Fruit fly (Drosophila melanogaster) whole organism, embryonic: ENCODE data around the gene RpL23A.

Source experiments
- ATbp ChIP-seq: fragments of 200-800 bp; sonication (Bioruptor generic); optimal IDR thresholded peaks from 2 replicates; lab custom pipeline; 2017; ENCODE audit warnings: missing biosample characterization, mild to moderate bottlenecking, missing genetic modification characterization, missing genetic modification reagents
- Antp ChIP-seq: fragments of 200-800 bp; sonication (Bioruptor generic); optimal IDR thresholded peaks from 3 replicates; lab custom pipeline; 2016; ENCODE audit warnings: missing biosample characterization, missing genetic modification characterization
- C15 ChIP-seq: fragments of 200-800 bp; sonication (Bioruptor generic); IDR thresholded peaks from 3 replicates; pipeline ENCODE4 v1.3.6; 2022; ENCODE audit warnings: missing biosample characterization, missing genetic modification characterization
- CG10321 ChIP-seq: fragments of 200-800 bp; sonication (Bioruptor generic); IDR thresholded peaks from 2 replicates; pipeline ENCODE4 v1.3.6; 2022; ENCODE audit warnings: missing biosample characterization, missing genetic modification characterization
- CG11696 ChIP-seq: fragments of 200-800 bp; sonication (Bioruptor generic); IDR thresholded peaks from 2 replicates; pipeline ENCODE4 v1.3.6; 2022; ENCODE audit warnings: missing biosample characterization, missing genetic modification characterization
- CG12104 ChIP-seq: fragments of 200-800 bp; sonication (Bioruptor generic); optimal IDR thresholded peaks from 3 replicates; lab custom pipeline; 2016; ENCODE audit warnings: missing biosample characterization, missing genetic modification characterization
- CG14965 ChIP-seq: fragments of 200-800 bp; sonication (Bioruptor generic); optimal IDR thresholded peaks from 2 replicates; lab custom pipeline; 2016; ENCODE audit warnings: missing biosample characterization, missing genetic modification characterization, borderline replicate concordance
- CG34376 ChIP-seq: fragments of 200-800 bp; sonication (Bioruptor generic); optimal IDR thresholded peaks from 2 replicates; lab custom pipeline; 2018; ENCODE audit warnings: missing biosample characterization, mild to moderate bottlenecking, missing genetic modification characterization
- CG3838 ChIP-seq: fragments of 200-800 bp; sonication (Bioruptor generic); optimal IDR thresholded peaks from 3 replicates; lab custom pipeline; 2016; ENCODE audit warnings: missing biosample characterization, missing genetic modification characterization
- CG3995 ChIP-seq: fragments of 200-800 bp; sonication (Bioruptor generic); optimal IDR thresholded peaks from 3 replicates; lab custom pipeline; 2016; ENCODE audit warnings: missing biosample characterization, missing genetic modification characterization
- CG4424 ChIP-seq: fragments of 200-800 bp; sonication (Bioruptor generic); optimal IDR thresholded peaks from 3 replicates; lab custom pipeline; 2016; ENCODE audit warnings: missing biosample characterization, missing genetic modification characterization
- CG8765 ChIP-seq: fragments of 200-800 bp; sonication (Bioruptor generic); IDR thresholded peaks from 2 replicates; pipeline ENCODE4 v1.3.6; 2022; ENCODE audit warnings: missing biosample characterization, missing genetic modification characterization
- CTCF ChIP-seq: fragments of 200-800 bp; sonication (Bioruptor generic); optimal IDR thresholded peaks from 2 replicates; lab custom pipeline; 2017; ENCODE audit warnings: missing biosample characterization, mild to moderate bottlenecking, missing genetic modification characterization, moderate library complexity
- Chrac-16 ChIP-seq: fragments of 200-800 bp; sonication (Bioruptor generic); optimal IDR thresholded peaks from 3 replicates; lab custom pipeline; 2016; ENCODE audit warnings: missing biosample characterization, missing genetic modification characterization
- ERR ChIP-seq: fragments of 200-800 bp; sonication (Bioruptor generic); optimal IDR thresholded peaks from 2 replicates; lab custom pipeline; 2016; ENCODE audit warnings: missing biosample characterization, missing genetic modification characterization
- H15 ChIP-seq: fragments of 200-800 bp; sonication (Bioruptor generic); IDR thresholded peaks from 3 replicates; pipeline ENCODE4 v1.3.6; 2022; ENCODE audit warnings: missing biosample characterization, missing genetic modification characterization
- HmgD ChIP-seq: fragments of 200-800 bp; sonication (Bioruptor generic); optimal IDR thresholded peaks from 3 replicates; lab custom pipeline; 2016; ENCODE audit warnings: missing biosample characterization, missing genetic modification characterization
- Nf-YB ChIP-seq: fragments of 200-800 bp; sonication (Bioruptor generic); optimal IDR thresholded peaks from 3 replicates; lab custom pipeline; 2019; ENCODE audit warnings: missing biosample characterization, mild to moderate bottlenecking, missing genetic modification characterization, moderate library complexity
- Rfx ChIP-seq: fragments of 200-800 bp; sonication (Bioruptor generic); IDR thresholded peaks from 2 replicates; pipeline ENCODE4 v1.3.6; 2022; ENCODE audit warnings: missing biosample characterization, missing genetic modification characterization
- Sin3A ChIP-seq: fragments of >200 bp; optimal IDR thresholded peaks from 2 replicates; lab custom pipeline; 2018
- Sry-β ChIP-seq: fragments of 200-800 bp; sonication (Bioruptor generic); optimal IDR thresholded peaks from 2 replicates; lab custom pipeline; 2018; ENCODE audit warnings: missing biosample characterization, mild to moderate bottlenecking, missing genetic modification characterization, moderate library complexity
- Sry-δ ChIP-seq: fragments of 200-800 bp; sonication (Bioruptor generic); optimal IDR thresholded peaks from 2 replicates; lab custom pipeline; 2016; ENCODE audit warnings: missing biosample characterization, missing genetic modification characterization
- TFAM ChIP-seq: fragments of 200-800 bp; sonication (Bioruptor generic); optimal IDR thresholded peaks from 2 replicates; lab custom pipeline; 2017; ENCODE audit warnings: missing biosample characterization, missing genetic modification characterization, inconsistent platforms
- chn ChIP-seq: fragments of 200-800 bp; sonication (Bioruptor generic); optimal IDR thresholded peaks from 2 replicates; lab custom pipeline; 2016; ENCODE audit warnings: missing biosample characterization, missing genetic modification characterization
- ci ChIP-seq: fragments of 200-800 bp; sonication (Bioruptor generic); IDR thresholded peaks from 3 replicates; pipeline ENCODE4 v1.3.6; 2022; ENCODE audit warnings: missing biosample characterization, missing genetic modification characterization
- cwo ChIP-seq: fragments of 200-800 bp; sonication (Bioruptor generic); optimal IDR thresholded peaks from 3 replicates; lab custom pipeline; 2017; ENCODE audit warnings: missing biosample characterization, missing genetic modification characterization, mild to moderate bottlenecking, moderate library complexity, missing genetic modification reagents
- da ChIP-seq: fragments of 200-800 bp; sonication (Bioruptor generic); optimal IDR thresholded peaks from 2 replicates; lab custom pipeline; 2016; ENCODE audit warnings: missing biosample characterization, missing genetic modification characterization
- dpn ChIP-seq, 2 experiments: fragments of 200-800 bp; sonication (Bioruptor generic); optimal IDR thresholded peaks; 3 replicates each; lab custom pipeline; 2016; ENCODE audit warnings: missing biosample characterization in 2 of 2, missing genetic modification characterization in 2 of 2
- ems ChIP-seq: fragments of 200-800 bp; sonication (Bioruptor generic); optimal IDR thresholded peaks from 3 replicates; lab custom pipeline; 2016; ENCODE audit warnings: missing biosample characterization, missing genetic modification characterization
- exex ChIP-seq: fragments of 200-800 bp; sonication (Bioruptor generic); optimal IDR thresholded peaks from 4 replicates; lab custom pipeline; 2018; ENCODE audit warnings: missing biosample characterization, mild to moderate bottlenecking, missing genetic modification characterization, moderate library complexity
- fd102C ChIP-seq: fragments of 200-800 bp; sonication (Bioruptor generic); optimal IDR thresholded peaks from 2 replicates; lab custom pipeline; 2018; ENCODE audit warnings: missing biosample characterization, mild to moderate bottlenecking, missing genetic modification characterization, moderate library complexity
- gfzf ChIP-seq: fragments of 200-800 bp; sonication (Bioruptor generic); optimal IDR thresholded peaks from 2 replicates; lab custom pipeline; 2016; ENCODE audit warnings: missing biosample characterization, mild to moderate bottlenecking, missing genetic modification characterization, moderate library complexity
- gro ChIP-seq: fragments of 200-800 bp; sonication (Bioruptor generic); optimal IDR thresholded peaks from 2 replicates; lab custom pipeline; 2016; ENCODE audit warnings: missing biosample characterization, missing genetic modification characterization
- hth ChIP-seq: fragments of >200 bp; optimal IDR thresholded peaks from 2 replicates; lab custom pipeline; 2017; ENCODE audit warnings: inconsistent platforms
- inv ChIP-seq: fragments of 200-800 bp; sonication (Bioruptor generic); IDR thresholded peaks from 2 replicates; pipeline ENCODE4 v1.3.6; 2022; ENCODE audit warnings: missing biosample characterization, missing genetic modification characterization; ENCODE audit not compliant: partially characterized antibody
- jumu ChIP-seq: fragments of 200-800 bp; sonication (Bioruptor generic); optimal IDR thresholded peaks from 3 replicates; lab custom pipeline; 2016; ENCODE audit warnings: missing biosample characterization, missing genetic modification characterization
- mirr ChIP-seq: fragments of 200-800 bp; sonication (Bioruptor generic); optimal IDR thresholded peaks from 3 replicates; lab custom pipeline; 2018; ENCODE audit warnings: missing biosample characterization, mild to moderate bottlenecking, missing genetic modification characterization
- phol ChIP-seq: fragments of 200-800 bp; sonication (Bioruptor generic); optimal IDR thresholded peaks from 3 replicates; lab custom pipeline; 2018; ENCODE audit warnings: missing biosample characterization, mild to moderate bottlenecking, missing genetic modification characterization, moderate library complexity
- pzg ChIP-seq: fragments of 200-800 bp; sonication (Bioruptor generic); optimal IDR thresholded peaks from 3 replicates; lab custom pipeline; 2018; ENCODE audit warnings: missing biosample characterization, mild to moderate bottlenecking, missing genetic modification characterization, moderate library complexity
- ranshi ChIP-seq: fragments of 200-800 bp; sonication (Bioruptor generic); IDR thresholded peaks from 2 replicates; pipeline ENCODE4 v1.3.6; 2022; ENCODE audit warnings: missing biosample characterization, missing genetic modification characterization
- sc ChIP-seq, 3 experiments: fragments of >200 bp in 2 of 3; fragments of 200-800 bp in 1 of 3; sonication (Bioruptor generic) in 1 of 3; optimal IDR thresholded peaks; 2 replicates in 2 of 3; 3 replicates in 1 of 3; lab custom pipeline; 2017; ENCODE audit warnings: mild to moderate bottlenecking in 1 of 3, missing biosample characterization in 1 of 3, missing genetic modification characterization in 1 of 3, missing genetic modification reagents in 1 of 3
- schlank ChIP-seq: fragments of 200-800 bp; sonication (Bioruptor generic); optimal IDR thresholded peaks from 2 replicates; lab custom pipeline; 2018; ENCODE audit warnings: missing biosample characterization, mild to moderate bottlenecking, missing genetic modification characterization
- sens ChIP-seq: fragments of 200-800 bp; sonication (Bioruptor generic); peaks from one replicate; lab custom pipeline; 2016; ENCODE audit warnings: missing biosample characterization, missing genetic modification characterization
- shn ChIP-seq: fragments of 200-800 bp; sonication (Bioruptor generic); optimal IDR thresholded peaks from 3 replicates; lab custom pipeline; 2016; ENCODE audit warnings: missing biosample characterization, missing genetic modification characterization
- sqz ChIP-seq: fragments of 200-800 bp; sonication (Bioruptor generic); optimal IDR thresholded peaks from 3 replicates; lab custom pipeline; 2018; ENCODE audit warnings: missing biosample characterization, mild to moderate bottlenecking, missing genetic modification characterization
- sug ChIP-seq: fragments of 200-800 bp; optimal IDR thresholded peaks from 2 replicates; lab custom pipeline; 2019; ENCODE audit warnings: missing biosample characterization, mild to moderate bottlenecking, missing genetic modification characterization, moderate library complexity
- tgo ChIP-seq: fragments of 200-800 bp; sonication (Bioruptor generic); IDR thresholded peaks from 3 replicates; pipeline ENCODE4 v1.3.6; 2022; ENCODE audit warnings: missing biosample characterization, missing genetic modification characterization
- toy ChIP-seq: fragments of 200-800 bp; sonication (Bioruptor generic); IDR thresholded peaks from 2 replicates; pipeline ENCODE4 v1.3.6; 2022; ENCODE audit warnings: missing biosample characterization, missing genetic modification characterization
- vfl ChIP-seq: fragments of 200-800 bp; sonication (Bioruptor generic); optimal IDR thresholded peaks from 2 replicates; lab custom pipeline; 2016; ENCODE audit warnings: missing biosample characterization, missing genetic modification characterization
- zfh1 ChIP-seq: fragments of 200-800 bp; sonication (Bioruptor generic); IDR thresholded peaks from 3 replicates; pipeline ENCODE4 v1.3.6; 2022; ENCODE audit warnings: missing biosample characterization, missing genetic modification characterization

The RpL23A gene

dm6 chr3L:1647276-1647919, 21.1 kb downstream of the RpL23A start, which contains the start of the genes CG17249 and Bro (continued):
- peak; percentile 28; the same call in 1 of the 2 replicates for TF ChIP-seq CG10321 (GFP tag; lab: Robert Waterston, UW)
- TF ChIP-seq vfl (GFP tag; lab: Kevin White, UChicago): peak; percentile 53
- peak; percentile 59 for TF ChIP-seq ERR
- no peak for TF ChIP-seq Sry-β
- peak; percentile 36 for TF ChIP-seq sug (tag; lab: Kevin White, UChicago)
- TF ChIP-seq Rfx: peak; percentile 76
- TF ChIP-seq chn (GFP tag; lab: Kevin White, UChicago): peak; percentile 42
- TF ChIP-seq gro: peak; percentile 43
- TF ChIP-seq cwo: no peak
- peak; percentile 34; the same call in 2 of the 3 replicates for TF ChIP-seq zfh1 (GFP tag; lab: Robert Waterston, UW)
- TF ChIP-seq exex (tag; lab: Kevin White, UChicago): no peak
- no peak for TF ChIP-seq Nf-YB (GFP tag; lab: Kevin White, UChicago)
- TF ChIP-seq sens: peak; percentile 55
- no peak for TF ChIP-seq hth (lab: Kevin White, UChicago)
- TF ChIP-seq dpn (GFP tag; optimal IDR thresholded peaks at IDR 0.05; lab: Kevin White, UChicago): peak; percentile 41 to 64
- TF ChIP-seq H15 (GFP tag; lab: Robert Waterston, UW): no peak
- TF ChIP-seq Antp (GFP tag; lab: Kevin White, UChicago): peak; percentile 27
- TF ChIP-seq ems (GFP tag; lab: Kevin White, UChicago): peak; percentile 17
- TF ChIP-seq ATbp: no peak
- peak; percentile 23; the same call in 1 of the 3 replicates for TF ChIP-seq ci (GFP tag; lab: Robert Waterston, UW)
- TF ChIP-seq shn (GFP tag; lab: Kevin White, UChicago): peak; percentile 46
- TF ChIP-seq Sry-δ (GFP tag; lab: Kevin White, UChicago): peak; percentile 37
- TF ChIP-seq Chrac-16 (GFP tag; lab: Kevin White, UChicago): peak; percentile 19
- peak; percentile 53 for TF ChIP-seq gfzf (GFP tag; lab: Kevin White, UChicago)
- TF ChIP-seq sc (optimal IDR thresholded peaks at IDR 0.05; lab: Kevin White, UChicago): no peak
- no peak for TF ChIP-seq sc (GFP tag; optimal IDR thresholded peaks at IDR 0.05; lab: Kevin White, UChicago)
- TF ChIP-seq C15 (GFP tag; lab: Robert Waterston, UW): 0 out of 3 replicates have a peak, but pooled peaks have one; percentile 11
- TF ChIP-seq CG14965 (GFP tag; lab: Kevin White, UChicago): no peak
- peak; percentile 53 for TF ChIP-seq CG3838 (GFP tag; lab: Kevin White, UChicago)
- peak; percentile 50 for TF ChIP-seq Sin3A (lab: Kevin White, UChicago)
- TF ChIP-seq CG3995: peak; percentile 5
- peak; percentile 37 for TF ChIP-seq phol (tag; lab: Kevin White, UChicago)

- TF ChIP-seq CTCF (GFP tag; lab: Kevin White, UChicago) (peak; percentile 35), toy (GFP tag; lab: Robert Waterston, UW) (peak; percentile 92), HmgD (GFP tag; lab: Kevin White, UChicago) (peak; percentile 70), schlank (tag; lab: Kevin White, UChicago) (peak; percentile 88), mirr (GFP tag; lab: Kevin White, UChicago) (peak; percentile 81), gro (peak; percentile 86), CG11696 (GFP tag; lab: Robert Waterston, UW) (peak; percentile 88), CG12104 (GFP tag; lab: Kevin White, UChicago) (peak; percentile 95), fd102C (peak; percentile 80), pzg (GFP tag; lab: Kevin White, UChicago) (peak; percentile 55), tgo (peak; percentile 97), jumu (peak; percentile 85), vfl (GFP tag; lab: Kevin White, UChicago) (peak; percentile 94), sqz (no peak), CG4424 (GFP tag; lab: Kevin White, UChicago) (peak; percentile 96), CG8765 (GFP tag; lab: Robert Waterston, UW) (peak; percentile 94), da (GFP tag; lab: Kevin White, UChicago) (peak; percentile 72), CG34376 (peak; percentile 89), ranshi (GFP tag; lab: Robert Waterston, UW) (peak; percentile 85; the same call in 1 of the 2 replicates), CG10321 (GFP tag; lab: Robert Waterston, UW) (peak; percentile 83), TFAM (GFP tag; lab: Kevin White, UChicago) (peak; percentile 75), inv (GFP tag; lab: Robert Waterston, UW) (0 out of 2 replicates have a peak, but pooled peaks have one; percentile 12)
Observed at dm6 chr3L:1644920-1645567, 23.4 kb downstream of the RpL23A start, which contains the start of the genes alphaCOP and CG13919. Gene alphaCOP (minus strand): TSS chr3L:1645199. Gene CG13919 (plus strand): TSS chr3L:1645467.
